Fruit fly (Drosophila melanogaster): Measurements from ENCODE around the gene CG9674.

- TF ChIP-seq CTCF (optimal IDR thresholded peaks at IDR 0.05): no peak
- no peak for TF ChIP-seq CG8478 (optimal IDR thresholded peaks at IDR 0.05)
These were observed 39.4 kb downstream of the CG9674 start for dm6 chr3L:16768001-16768652.
